Worm (Caenorhabditis elegans) whole organism, L2 larva: Measurements from ENCODE around the gene Y51H7BR.8.

Experiments
- ama-1 ChIP-seq: fragments of 150-350 bp; optimal IDR thresholded peaks from 2 replicates; lab custom pipeline; 2018; ENCODE audit warnings: inconsistent platforms
- blmp-1 ChIP-seq: sonication (generic microtip); optimal IDR thresholded peaks from 2 replicates; lab custom pipeline; 2017; ENCODE audit warnings: missing genetic modification characterization, mild to moderate bottlenecking, missing compliant biosample characterization, antibody characterized with exemption, moderate library complexity; ENCODE audit not compliant: insufficient read depth
- dmd-4 ChIP-seq: sonication (generic microtip); optimal IDR thresholded peaks from 2 replicates; lab custom pipeline; 2017; ENCODE audit warnings: missing biosample characterization, missing genetic modification characterization
- egl-27 ChIP-seq: sonication (generic microtip); optimal IDR thresholded peaks from 3 replicates; lab custom pipeline; 2017; ENCODE audit warnings: missing biosample characterization, missing genetic modification reagents, missing genetic modification characterization
- elt-3 ChIP-seq: sonication (generic microtip); optimal IDR thresholded peaks from 2 replicates; lab custom pipeline; 2017; ENCODE audit warnings: missing biosample characterization, missing genetic modification characterization
- fos-1 ChIP-seq: fragments of 150-350 bp; optimal IDR thresholded peaks from 2 replicates; lab custom pipeline; 2014; ENCODE audit warnings: missing biosample characterization, missing genetic modification characterization
- lsy-2 ChIP-seq, 2 experiments: fragments of 150-350 bp in 1 of 2; sonication (generic microtip) in 1 of 2; optimal IDR thresholded peaks; 2 replicates each; lab custom pipeline; 2014 to 2017; ENCODE audit warnings: missing biosample characterization in 2 of 2, missing genetic modification characterization in 2 of 2
- nhr-12 ChIP-seq: fragments of 150-350 bp; optimal IDR thresholded peaks from 2 replicates; lab custom pipeline; 2014; ENCODE audit warnings: missing biosample characterization, missing genetic modification characterization
- nhr-237 ChIP-seq: fragments of 150-350 bp; optimal IDR thresholded peaks from 2 replicates; lab custom pipeline; 2014; ENCODE audit warnings: missing biosample characterization, missing genetic modification characterization
- nhr-6 ChIP-seq: fragments of 150-350 bp; optimal IDR thresholded peaks from 2 replicates; lab custom pipeline; 2014; ENCODE audit warnings: missing biosample characterization, missing genetic modification characterization
- skn-1 ChIP-seq: sonication (generic microtip); optimal IDR thresholded peaks from 2 replicates; lab custom pipeline; 2017; ENCODE audit warnings: missing biosample characterization, missing genetic modification characterization
- unc-55 ChIP-seq: fragments of 150-350 bp; sonication (generic microtip); optimal IDR thresholded peaks from 3 replicates; lab custom pipeline; 2014; ENCODE audit warnings: missing biosample characterization, missing genetic modification reagents, missing genetic modification characterization
- ztf-11 ChIP-seq: sonication (generic microtip); optimal IDR thresholded peaks from 2 replicates; lab custom pipeline; 2017; ENCODE audit warnings: missing biosample characterization, missing genetic modification characterization

DNA sequence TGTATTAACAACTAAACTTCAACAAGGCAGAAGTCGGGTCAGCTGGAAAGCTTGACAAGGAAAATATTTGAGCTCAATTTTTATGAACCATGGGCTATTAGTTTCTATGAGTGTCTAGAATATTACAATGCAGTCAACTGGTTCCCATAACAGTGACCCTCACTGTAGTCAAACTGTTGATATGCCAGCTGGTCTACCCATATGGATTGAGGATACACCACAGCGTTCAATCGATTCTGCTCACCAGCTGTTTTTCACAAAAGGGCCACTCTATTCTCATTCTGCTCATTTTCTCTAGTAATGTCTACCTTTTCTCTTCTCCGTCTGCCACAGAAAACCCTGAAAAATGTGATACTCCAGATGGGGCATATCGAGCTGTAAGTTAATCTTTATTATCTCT, 18.3 kb downstream of the Y51H7BR.8 start, which contains the start of gene fbxb-42:
- TF ChIP-seq dmd-4 (tag; lab: Kevin White, UChicago) (no peak), ztf-11 (no peak), ama-1 (lab: Kevin White, UChicago) (no peak), nhr-237 (tag; lab: Kevin White, UChicago) (no peak), elt-3 (tag; lab: Kevin White, UChicago) (no peak), nhr-12 (tag; lab: Kevin White, UChicago) (no peak), skn-1 (no peak), egl-27 (no peak), lsy-2 (tag; optimal IDR thresholded peaks at IDR 0.05; lab: Kevin White, UChicago) (no peak), blmp-1 (tag; lab: Kevin White, UChicago) (no peak), nhr-6 (no peak), fos-1 (tag; lab: Kevin White, UChicago) (no peak), unc-55 (GFP tag; lab: Kevin White, UChicago) (no peak)
